Worm (Caenorhabditis elegans): ENCODE measurements around the gene mai-2.

mai-2 gene

ce11 chrIV:3382338-3382907 is 3.3 kb upstream of the mai-2 start, which contains the start of gene B0546.3 (continued):
- TF ChIP-seq Y75B8A.6 (GFP tag; IDR thresholded peaks at IDR 0.05) (no peak), daf-8 (GFP tag; IDR thresholded peaks at IDR 0.05) (no peak), zfp-3 (GFP tag; conservative IDR thresholded peaks at IDR 0.05) (0 out of 2 replicates have a peak, but pooled peaks have one; percentile 31), hlh-30 (tag; optimal IDR thresholded peaks at IDR 0.05; ENCODE audit: insufficient read depth) (no peak), lin-15B (tag; optimal IDR thresholded peaks at IDR 0.05) (no peak), nhr-237 (tag; optimal IDR thresholded peaks at IDR 0.05) (no peak)

DNA sequence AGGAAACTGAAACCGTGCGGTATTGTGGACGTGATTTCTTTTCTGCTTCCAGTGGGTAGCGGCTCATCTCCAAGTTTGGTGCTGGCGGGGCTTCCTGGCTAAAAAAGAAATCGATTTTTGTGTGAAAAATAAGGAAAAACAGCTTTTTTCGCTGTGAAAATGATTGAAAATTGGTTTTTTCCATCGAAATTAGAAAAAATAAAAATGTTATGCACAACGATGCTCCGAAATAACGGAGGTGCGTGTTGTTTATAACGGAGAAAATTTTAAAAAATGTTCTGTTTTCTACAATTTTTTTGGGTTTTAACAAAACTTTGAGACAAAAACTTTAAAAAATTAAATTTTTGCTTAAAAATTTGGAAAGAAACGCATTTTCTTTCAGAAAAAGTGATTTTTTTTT is 2.5 kb upstream of the mai-2 start:
- TF ChIP-seq ztf-7 (tag; optimal IDR thresholded peaks at IDR 0.05), result no peak
- TF ChIP-seq mep-1 (tag; optimal IDR thresholded peaks at IDR 0.05), result no peak
- no peak for TF ChIP-seq snpc-1.2 (GFP tag; IDR thresholded peaks at IDR 0.05)
- no peak for TF ChIP-seq dmd-6 (GFP tag; IDR thresholded peaks at IDR 0.05)
- no peak for TF ChIP-seq D1046.2 (GFP tag; IDR thresholded peaks at IDR 0.05)
- peak; percentile 59 for TF ChIP-seq aha-1 (tag)
- TF ChIP-seq T20F7.1 (GFP tag; optimal IDR thresholded peaks at IDR 0.05), result peak; percentile 63
- TF ChIP-seq daf-16 (GFP tag; optimal IDR thresholded peaks at IDR 0.05), result no peak
- no peak for TF ChIP-seq daf-16 (tag; optimal IDR thresholded peaks at IDR 0.05)
- TF ChIP-seq lir-3 (tag; optimal IDR thresholded peaks at IDR 0.05), result no peak
- TF ChIP-seq lsy-2 (tag; optimal IDR thresholded peaks at IDR 0.05), result peak in 1 of 2 experiments; percentile 5
- TF ChIP-seq lin-13 (GFP tag; optimal IDR thresholded peaks at IDR 0.05), result no peak
- TF ChIP-seq Y48G9A.11 (GFP tag; IDR thresholded peaks at IDR 0.05), result peak; percentile 54; the same call in 1 of the 2 replicates
- TF ChIP-seq tra-1 (GFP tag; IDR thresholded peaks at IDR 0.05), result no peak
- TF ChIP-seq nhr-102 (tag; optimal IDR thresholded peaks at IDR 0.05), result no peak
- no peak for TF ChIP-seq ZK337.2 (GFP tag; IDR thresholded peaks at IDR 0.05)

- TF ChIP-seq unc-62 (GFP tag; optimal IDR thresholded peaks at IDR 0.05 in 1 of 2) (no peak), unc-62 (tag; optimal IDR thresholded peaks at IDR 0.05) (no peak), arid-1 (GFP tag; conservative IDR thresholded peaks at IDR 0.05) (no peak), Y105C5A.15 (GFP tag; IDR thresholded peaks at IDR 0.05) (no peak), fkh-10 (GFP tag; optimal IDR thresholded peaks at IDR 0.05) (no peak), zip-11 (GFP tag; IDR thresholded peaks at IDR 0.05) (no peak), mdl-1 (tag; optimal IDR thresholded peaks at IDR 0.05) (no peak), nhr-102 (tag; optimal IDR thresholded peaks at IDR 0.05) (no peak), daf-19 (GFP tag; conservative IDR thresholded peaks at IDR 0.05) (no peak)
Measured at ce11 chrIV:3384047-3384446, 1.7 kb upstream of the mai-2 start, which contains the start of gene B0546.4. B0546.4 (minus strand) TSS chrIV:3384147.

ce11 chrIV:3384593-3384992 is 1.1 kb upstream of the mai-2 start:
- TF ChIP-seq Y105C5A.15 (GFP tag; IDR thresholded peaks at IDR 0.05), result no peak
- no peak for TF ChIP-seq dmd-8 (GFP tag; IDR thresholded peaks at IDR 0.05)
- peak; percentile 41; the same call in 1 of the 2 replicates for TF ChIP-seq Y48G9A.11 (GFP tag; IDR thresholded peaks at IDR 0.05)
- no peak for TF ChIP-seq Y5F2A.4 (GFP tag; optimal IDR thresholded peaks at IDR 0.05)
- peak; percentile 87 for TF ChIP-seq nhr-102 (tag; optimal IDR thresholded peaks at IDR 0.05)
- TF ChIP-seq daf-12 (tag; optimal IDR thresholded peaks at IDR 0.05), result no peak
- no peak for TF ChIP-seq ama-1 (optimal IDR thresholded peaks at IDR 0.05)
- TF ChIP-seq F10B5.3 (tag; optimal IDR thresholded peaks at IDR 0.05), result peak; percentile 49
- TF ChIP-seq zip-2 (tag; optimal IDR thresholded peaks at IDR 0.05), result peak; percentile 7
- TF ChIP-seq aha-1 (tag), result peak; percentile 99
- peak; percentile 93 for TF ChIP-seq mxl-3 (GFP tag; optimal IDR thresholded peaks at IDR 0.05)
- peak; percentile 91 for TF ChIP-seq nhr-11 (tag; optimal IDR thresholded peaks at IDR 0.05)
- TF ChIP-seq mdt-29 (GFP tag; IDR thresholded peaks at IDR 0.05), result peak; percentile 50; the same call in 1 of the 2 replicates
- peak; percentile 8 for TF ChIP-seq skn-1 (tag; optimal IDR thresholded peaks at IDR 0.05)
- TF ChIP-seq nhr-48 (tag; optimal IDR thresholded peaks at IDR 0.05), result peak; percentile 63
- peak; percentile 44 for TF ChIP-seq fkh-10 (GFP tag; optimal IDR thresholded peaks at IDR 0.05)
- peak; percentile 100 for TF ChIP-seq hlh-30 (tag; optimal IDR thresholded peaks at IDR 0.05; ENCODE audit: insufficient read depth)
- TF ChIP-seq tag-97 (GFP tag; IDR thresholded peaks at IDR 0.05), result no peak
- peak; percentile 91 for TF ChIP-seq mep-1 (tag; optimal IDR thresholded peaks at IDR 0.05)
- TF ChIP-seq jun-1 (tag; optimal IDR thresholded peaks at IDR 0.05), result peak; percentile 80
- TF ChIP-seq dpl-1 (GFP tag; optimal IDR thresholded peaks at IDR 0.05), result peak; percentile 73
- TF ChIP-seq spr-3 (GFP tag; optimal IDR thresholded peaks at IDR 0.05), result peak; percentile 39
- peak; percentile 88 for TF ChIP-seq dmd-6 (GFP tag; IDR thresholded peaks at IDR 0.05)
- TF ChIP-seq egl-43 (GFP tag; IDR thresholded peaks at IDR 0.05), result peak; percentile 74
- TF ChIP-seq lin-15B (tag; optimal IDR thresholded peaks at IDR 0.05), result no peak
- peak; percentile 73 for TF ChIP-seq nhr-6 (tag; optimal IDR thresholded peaks at IDR 0.05)
